Fruit fly (Drosophila melanogaster) whole organism, embryonic: ENCODE results near the gene MED4.

Experiments
- Ada2b ChIP-seq: fragments of 200-800 bp; sonication (Bioruptor generic); IDR thresholded peaks from 2 replicates; pipeline ENCODE4 v1.3.6; 2022; ENCODE audit warnings: missing biosample characterization, missing genetic modification characterization
- Blimp-1 ChIP-seq: fragments of 200-800 bp; sonication (Bioruptor generic); optimal IDR thresholded peaks from 3 replicates; lab custom pipeline; 2018; ENCODE audit warnings: missing biosample characterization, missing genetic modification characterization, mild to moderate bottlenecking, moderate library complexity, missing genetic modification reagents
- BtbVII ChIP-seq: fragments of 200-800 bp; sonication (Bioruptor generic); optimal IDR thresholded peaks from 3 replicates; lab custom pipeline; 2017; ENCODE audit warnings: missing biosample characterization, mild to moderate bottlenecking, missing genetic modification characterization
- CG11695 ChIP-seq: fragments of 200-800 bp; sonication (Bioruptor generic); IDR thresholded peaks from 3 replicates; pipeline ENCODE4 v1.3.6; 2022; ENCODE audit warnings: missing biosample characterization, missing genetic modification characterization
- CG11696 ChIP-seq: fragments of 200-800 bp; sonication (Bioruptor generic); IDR thresholded peaks from 2 replicates; pipeline ENCODE4 v1.3.6; 2022; ENCODE audit warnings: missing biosample characterization, missing genetic modification characterization
- CG13624 ChIP-seq: fragments of 200-800 bp; sonication (Bioruptor generic); optimal IDR thresholded peaks from 2 replicates; lab custom pipeline; 2016; ENCODE audit warnings: missing biosample characterization, missing genetic modification characterization
- CG14667 ChIP-seq: fragments of 200-800 bp; sonication (Bioruptor generic); IDR thresholded peaks from 2 replicates; pipeline ENCODE4 v1.3.6; 2022; ENCODE audit warnings: missing biosample characterization, missing genetic modification characterization
- CG15696 ChIP-seq: fragments of 200-800 bp; sonication (Bioruptor generic); optimal IDR thresholded peaks from 2 replicates; lab custom pipeline; 2019; ENCODE audit warnings: missing biosample characterization, mild to moderate bottlenecking, missing genetic modification characterization, moderate library complexity
- CG17328 ChIP-seq: fragments of 200-800 bp; sonication (Bioruptor generic); IDR thresholded peaks from 2 replicates; pipeline ENCODE4 v1.3.6; 2022; ENCODE audit warnings: missing biosample characterization, missing genetic modification characterization
- CG1832 ChIP-seq: fragments of 200-800 bp; sonication (Bioruptor generic); optimal IDR thresholded peaks from 2 replicates; lab custom pipeline; 2017; ENCODE audit warnings: missing biosample characterization, mild to moderate bottlenecking, missing genetic modification characterization, inconsistent platforms
- CG2875 ChIP-seq: fragments of 200-800 bp; sonication (Bioruptor generic); optimal IDR thresholded peaks from 2 replicates; lab custom pipeline; 2017; ENCODE audit warnings: missing biosample characterization, mild to moderate bottlenecking, missing genetic modification characterization, missing genetic modification reagents
- CG31365 ChIP-seq: fragments of 200-800 bp; sonication (Bioruptor generic); optimal IDR thresholded peaks from 2 replicates; lab custom pipeline; 2018; ENCODE audit warnings: missing biosample characterization, mild to moderate bottlenecking, missing genetic modification characterization
- CG32532 ChIP-seq: fragments of 200-800 bp; sonication (Bioruptor generic); IDR thresholded peaks from 2 replicates; pipeline ENCODE4 v1.3.6; 2022; ENCODE audit warnings: missing biosample characterization, missing genetic modification characterization
- CG4707 ChIP-seq: fragments of 200-800 bp; sonication (Bioruptor generic); optimal IDR thresholded peaks from 2 replicates; lab custom pipeline; 2018; ENCODE audit warnings: missing biosample characterization, mild to moderate bottlenecking, missing genetic modification characterization, moderate library complexity
- CG4820 ChIP-seq: fragments of 200-800 bp; sonication (Bioruptor generic); optimal IDR thresholded peaks from 3 replicates; lab custom pipeline; 2016; ENCODE audit warnings: missing biosample characterization, missing genetic modification characterization
- CG6175 ChIP-seq: fragments of 200-800 bp; sonication (Bioruptor generic); IDR thresholded peaks from 3 replicates; pipeline ENCODE4 v1.3.6; 2022; ENCODE audit warnings: missing biosample characterization, missing genetic modification characterization
- CG8388 ChIP-seq: fragments of 200-800 bp; sonication (Bioruptor generic); optimal IDR thresholded peaks from 2 replicates; lab custom pipeline; 2019; ENCODE audit warnings: missing biosample characterization, mild to moderate bottlenecking, missing genetic modification characterization, moderate library complexity
- Camta ChIP-seq: fragments of 200-800 bp; sonication (Bioruptor generic); optimal IDR thresholded peaks from 2 replicates; lab custom pipeline; 2016; ENCODE audit warnings: missing biosample characterization, missing genetic modification characterization
- Deaf1 ChIP-seq: fragments of 200-800 bp; optimal IDR thresholded peaks from 3 replicates; lab custom pipeline; 2019; ENCODE audit warnings: missing biosample characterization, mild to moderate bottlenecking, missing genetic modification characterization, moderate library complexity
- Eip74EF ChIP-seq, 2 experiments: fragments of 200-800 bp in 1 of 2; fragments of >200 bp in 1 of 2; sonication (Bioruptor generic) in 1 of 2; optimal IDR thresholded peaks; 2 replicates each; lab custom pipeline; 2017 to 2019; ENCODE audit warnings: missing biosample characterization in 2 of 2, missing genetic modification characterization in 2 of 2, mild to moderate bottlenecking in 1 of 2, moderate library complexity in 1 of 2
- Elba2 ChIP-seq: fragments of 200-800 bp; sonication (Bioruptor generic); optimal IDR thresholded peaks from 3 replicates; lab custom pipeline; 2016; ENCODE audit warnings: missing biosample characterization, missing genetic modification characterization
- HmgD ChIP-seq: fragments of 200-800 bp; sonication (Bioruptor generic); optimal IDR thresholded peaks from 3 replicates; lab custom pipeline; 2016; ENCODE audit warnings: missing biosample characterization, missing genetic modification characterization
- Hmx ChIP-seq: fragments of 200-800 bp; sonication (Bioruptor generic); optimal IDR thresholded peaks from 2 replicates; lab custom pipeline; 2016; ENCODE audit warnings: missing biosample characterization, missing genetic modification characterization
- MBD-R2 ChIP-seq: fragments of 200-800 bp; sonication (Bioruptor generic); IDR thresholded peaks from 2 replicates; pipeline ENCODE4 v1.3.6; 2022; ENCODE audit warnings: missing biosample characterization, missing genetic modification characterization
- Nf-YB ChIP-seq: fragments of 200-800 bp; sonication (Bioruptor generic); optimal IDR thresholded peaks from 3 replicates; lab custom pipeline; 2019; ENCODE audit warnings: missing biosample characterization, mild to moderate bottlenecking, missing genetic modification characterization, moderate library complexity
- Optix ChIP-seq: fragments of 200-800 bp; sonication (Bioruptor generic); IDR thresholded peaks from 3 replicates; pipeline ENCODE4 v1.3.6; 2022; ENCODE audit warnings: missing biosample characterization, missing genetic modification characterization
- PHDP ChIP-seq: fragments of 200-800 bp; sonication (Bioruptor generic); optimal IDR thresholded peaks from 3 replicates; lab custom pipeline; 2018; ENCODE audit warnings: missing biosample characterization, mild to moderate bottlenecking, missing genetic modification characterization, moderate library complexity
- Side ChIP-seq: fragments of 200-800 bp; sonication (Bioruptor generic); optimal IDR thresholded peaks from 2 replicates; lab custom pipeline; 2016; ENCODE audit warnings: missing biosample characterization, missing genetic modification characterization
- Six4 ChIP-seq: fragments of 200-800 bp; sonication (Bioruptor generic); optimal IDR thresholded peaks from 2 replicates; lab custom pipeline; 2016; ENCODE audit warnings: missing biosample characterization, missing genetic modification characterization
- Sox102F ChIP-seq: fragments of 200-800 bp; sonication (Bioruptor generic); optimal IDR thresholded peaks from 2 replicates; lab custom pipeline; 2018; ENCODE audit warnings: missing biosample characterization, mild to moderate bottlenecking, missing genetic modification characterization, moderate library complexity
- ase ChIP-seq: fragments of 200-800 bp; sonication (Bioruptor generic); IDR thresholded peaks from 3 replicates; pipeline ENCODE4 v1.3.6; 2022; ENCODE audit warnings: missing biosample characterization, missing genetic modification characterization
- bab2 ChIP-seq: fragments of 200-800 bp; sonication (Bioruptor generic); optimal IDR thresholded peaks from 2 replicates; lab custom pipeline; 2016; ENCODE audit warnings: missing biosample characterization, missing genetic modification characterization
- bowl ChIP-seq: fragments of 200-800 bp; sonication (Bioruptor generic); IDR thresholded peaks from 2 replicates; pipeline ENCODE4 v1.3.6; 2022; ENCODE audit warnings: missing biosample characterization, missing genetic modification characterization
- bsh ChIP-seq, 2 experiments: fragments of 200-800 bp; sonication (Bioruptor generic); optimal IDR thresholded peaks; 2 replicates each; lab custom pipeline; 2017 to 2018; ENCODE audit warnings: mild to moderate bottlenecking in 2 of 2, missing biosample characterization in 2 of 2, missing genetic modification characterization in 2 of 2, moderate library complexity in 1 of 2
- btn ChIP-seq: fragments of 200-800 bp; sonication (Bioruptor generic); optimal IDR thresholded peaks from 2 replicates; lab custom pipeline; 2016; ENCODE audit warnings: missing biosample characterization, missing genetic modification characterization
- crol ChIP-seq: fragments of 200-800 bp; sonication (Bioruptor generic); IDR thresholded peaks from 2 replicates; pipeline ENCODE4 v1.3.6; 2022; ENCODE audit warnings: missing biosample characterization, missing genetic modification characterization
- gce ChIP-seq: fragments of 200-800 bp; sonication (Bioruptor generic); IDR thresholded peaks from 3 replicates; pipeline ENCODE4 v1.3.6; 2022; ENCODE audit warnings: missing biosample characterization, missing genetic modification characterization
- gcm ChIP-seq: fragments of 200-800 bp; sonication (Bioruptor generic); optimal IDR thresholded peaks from 2 replicates; lab custom pipeline; 2019; ENCODE audit warnings: missing biosample characterization, mild to moderate bottlenecking, missing genetic modification characterization, moderate library complexity
- gro ChIP-seq: fragments of 200-800 bp; sonication (Bioruptor generic); optimal IDR thresholded peaks from 2 replicates; lab custom pipeline; 2016; ENCODE audit warnings: missing biosample characterization, missing genetic modification characterization
- her ChIP-seq: fragments of 200-800 bp; sonication (Bioruptor generic); optimal IDR thresholded peaks from 2 replicates; lab custom pipeline; 2016; ENCODE audit warnings: missing biosample characterization, missing genetic modification characterization
- mld ChIP-seq: fragments of 200-800 bp; sonication (Bioruptor generic); IDR thresholded peaks from 3 replicates; pipeline ENCODE4 v1.3.6; 2022; ENCODE audit warnings: missing biosample characterization, missing genetic modification characterization; ENCODE audit not compliant: partially characterized antibody
- nerfin-1 ChIP-seq: fragments of 200-800 bp; sonication (Bioruptor generic); optimal IDR thresholded peaks from 3 replicates; lab custom pipeline; 2019; ENCODE audit warnings: missing biosample characterization, mild to moderate bottlenecking, missing genetic modification characterization, moderate library complexity
- odd ChIP-seq: fragments of 200-800 bp; sonication (Bioruptor generic); optimal IDR thresholded peaks from 2 replicates; lab custom pipeline; 2017; ENCODE audit warnings: missing biosample characterization, mild to moderate bottlenecking, missing genetic modification characterization
- pb ChIP-seq: fragments of 200-800 bp; sonication (Bioruptor generic); optimal IDR thresholded peaks from 3 replicates; lab custom pipeline; 2016; ENCODE audit warnings: missing biosample characterization, missing genetic modification characterization
- peb ChIP-seq: fragments of 200-800 bp; sonication (Bioruptor generic); IDR thresholded peaks from 2 replicates; pipeline ENCODE4 v1.3.6; 2022; ENCODE audit warnings: missing biosample characterization, missing genetic modification characterization
- prd ChIP-seq, 3 experiments: fragments of >200 bp in 2 of 3; fragments of 200-800 bp in 1 of 3; sonication (Bioruptor generic) in 1 of 3; optimal IDR thresholded peaks in 2 of 3; IDR thresholded peaks in 1 of 3; 2 replicates in 2 of 3; 3 replicates in 1 of 3; pipeline versions ENCODE4 v1.3.6 to Lab custom; 2017 to 2022; ENCODE audit warnings: missing biosample characterization in 1 of 3, missing genetic modification characterization in 1 of 3
- pum ChIP-seq: fragments of 200-800 bp; sonication (Bioruptor generic); optimal IDR thresholded peaks from 2 replicates; lab custom pipeline; 2016; ENCODE audit warnings: missing biosample characterization, missing genetic modification characterization
- trh ChIP-seq: fragments of 200-800 bp; sonication (Bioruptor generic); optimal IDR thresholded peaks from 2 replicates; lab custom pipeline; 2016; ENCODE audit warnings: missing biosample characterization, missing genetic modification characterization
- ttk ChIP-seq: fragments of 200-800 bp; sonication (Bioruptor generic); IDR thresholded peaks from 2 replicates; pipeline ENCODE4 v2.1.2; 2022; ENCODE audit warnings: missing biosample characterization, missing genetic modification characterization
- twi ChIP-seq: fragments of 200-800 bp; optimal IDR thresholded peaks from 2 replicates; lab custom pipeline; 2019; ENCODE audit warnings: missing biosample characterization, mild to moderate bottlenecking, missing genetic modification characterization, moderate library complexity
- wor ChIP-seq: fragments of 200-800 bp; sonication (Bioruptor generic); IDR thresholded peaks from 2 replicates; pipeline ENCODE4 v1.3.6; 2022; ENCODE audit warnings: missing biosample characterization, missing genetic modification characterization

Gene MED4

DNA sequence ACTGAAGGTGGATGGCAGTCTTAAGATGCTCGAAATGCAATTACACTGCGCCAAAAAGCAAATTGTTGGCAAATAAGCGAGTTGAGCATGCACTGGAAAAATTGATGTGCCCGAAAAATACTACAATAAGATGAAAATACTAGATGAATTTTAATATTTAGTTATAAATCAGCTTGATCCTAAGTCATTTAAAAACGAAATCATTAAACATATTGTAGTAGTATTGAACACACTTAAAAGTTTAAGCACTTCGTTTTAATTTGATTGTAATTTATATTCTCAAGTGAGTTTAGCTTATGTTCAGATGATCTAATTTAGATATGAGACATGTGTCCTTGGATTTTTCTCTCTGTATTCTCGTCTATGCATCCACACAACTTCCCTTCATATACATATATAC is 12.1 kb upstream of the MED4 start (continued):
- TF ChIP-seq ttk (GFP tag; lab: Robert Waterston, UW) (peak; percentile 38; the same call in 1 of the 2 replicates), CG1832 (no peak), CG6175 (GFP tag; lab: Robert Waterston, UW) (no peak), Eip74EF (GFP tag; optimal IDR thresholded peaks at IDR 0.05; lab: Kevin White, UChicago) (peak in 1 of 2 experiments; percentile 33), Six4 (no peak), CG32532 (GFP tag; lab: Robert Waterston, UW) (no peak; the same call in 1 of the 2 replicates), PHDP (tag; lab: Kevin White, UChicago) (no peak), her (GFP tag; lab: Kevin White, UChicago) (no peak), bowl (GFP tag; lab: Robert Waterston, UW) (no peak), CG8388 (GFP tag; lab: Kevin White, UChicago) (no peak), CG11695 (GFP tag; lab: Robert Waterston, UW) (0 out of 3 replicates have a peak, but pooled peaks have one; percentile 7), CG31365 (no peak), CG17328 (GFP tag; lab: Robert Waterston, UW) (0 out of 2 replicates have a peak, but pooled peaks have one; percentile 23), gce (GFP tag; lab: Robert Waterston, UW) (no peak), CG13624 (GFP tag; lab: Kevin White, UChicago) (no peak), crol (GFP tag; lab: Robert Waterston, UW) (no peak), CG4707 (GFP tag; lab: Kevin White, UChicago) (no peak), peb (GFP tag; lab: Robert Waterston, UW) (no peak), Nf-YB (GFP tag; lab: Kevin White, UChicago) (no peak), prd (optimal IDR thresholded peaks at IDR 0.05; lab: Kevin White, UChicago) (no peak), prd (GFP tag; IDR thresholded peaks at IDR 0.05; lab: Robert Waterston, UW) (peak; percentile 51; the same call in 1 of the 3 replicates), odd (GFP tag; lab: Kevin White, UChicago) (no peak), Deaf1 (tag; lab: Kevin White, UChicago) (no peak), Hmx (no peak), Optix (GFP tag; lab: Robert Waterston, UW) (no peak), MBD-R2 (no peak), bab2 (GFP tag; lab: Kevin White, UChicago) (no peak), Blimp-1 (GFP tag; lab: Kevin White, UChicago) (peak; percentile 0), CG11696 (GFP tag; lab: Robert Waterston, UW) (no peak), btn (GFP tag; lab: Kevin White, UChicago) (no peak), pum (GFP tag; lab: Kevin White, UChicago) (no peak), CG14667 (no peak), CG4820 (GFP tag; lab: Kevin White, UChicago) (no peak), mld (GFP tag; lab: Robert Waterston, UW) (no peak), wor (GFP tag; lab: Robert Waterston, UW) (no peak), ase (GFP tag; lab: Robert Waterston, UW) (no peak), CG15696 (tag; lab: Kevin White, UChicago) (no peak), Ada2b (peak; percentile 25; the same call in 1 of the 2 replicates), Side (GFP tag; lab: Kevin White, UChicago) (no peak), BtbVII (GFP tag; lab: Kevin White, UChicago) (no peak), CG2875 (GFP tag; lab: Kevin White, UChicago) (no peak), trh (GFP tag; lab: Kevin White, UChicago) (no peak), Camta (no peak), gro (no peak), bsh (GFP tag; optimal IDR thresholded peaks at IDR 0.05; lab: Kevin White, UChicago) (no peak), Sox102F (GFP tag; lab: Kevin White, UChicago) (peak; percentile 42), twi (tag; lab: Kevin White, UChicago) (no peak), pb (no peak), gcm (GFP tag; lab: Kevin White, UChicago) (no peak), HmgD (GFP tag; lab: Kevin White, UChicago) (no peak), Elba2 (GFP tag; lab: Kevin White, UChicago) (no peak), nerfin-1 (tag; lab: Kevin White, UChicago) (peak; percentile 27)
